Worm (Caenorhabditis elegans) whole organism, L1 larva: ENCODE results near the gene sre-49.

ENCODE experiments used
- C04F5.9 ChIP-seq: sonication (generic microtip); optimal IDR thresholded peaks from 2 replicates; lab custom pipeline; 2016; ENCODE audit warnings: missing genetic modification characterization, missing compliant biosample characterization
- C34B4.2 ChIP-seq: sonication (generic microtip); optimal IDR thresholded peaks from 2 replicates; lab custom pipeline; 2017; ENCODE audit warnings: mild to moderate bottlenecking, missing genetic modification characterization, missing compliant biosample characterization
- F16B12.6 ChIP-seq: fragments of 150-350 bp; optimal IDR thresholded peaks from 2 replicates; lab custom pipeline; 2014; ENCODE audit warnings: missing biosample characterization, missing genetic modification characterization
- Y116A8C.19 ChIP-seq: sonication (generic microtip); optimal IDR thresholded peaks from 2 replicates; lab custom pipeline; 2016; ENCODE audit warnings: missing compliant biosample characterization, missing genetic modification characterization, borderline replicate concordance
- alr-1 ChIP-seq: fragments of 200-800 bp; sonication (Bioruptor generic); optimal IDR thresholded peaks from 2 replicates; lab custom pipeline; 2018; ENCODE audit warnings: borderline replicate concordance, mild to moderate bottlenecking, missing genetic modification characterization, missing compliant biosample characterization
- aly-2 ChIP-seq: fragments of 150-350 bp; optimal IDR thresholded peaks from 2 replicates; lab custom pipeline; 2014; ENCODE audit warnings: missing biosample characterization, missing genetic modification characterization
- ceh-8 ChIP-seq: fragments of 200-800 bp; sonication (Bioruptor generic); optimal IDR thresholded peaks from 2 replicates; lab custom pipeline; 2018; ENCODE audit warnings: mild to moderate bottlenecking, missing genetic modification characterization, moderate library complexity, missing compliant biosample characterization
- ceh-88 ChIP-seq: fragments of 200-800 bp; sonication (Bioruptor generic); IDR thresholded peaks from 2 replicates; pipeline ENCODE4 v1.3.6; 2022; ENCODE audit warnings: missing genetic modification characterization, missing compliant biosample characterization
- ceh-90 ChIP-seq: sonication (generic microtip); optimal IDR thresholded peaks from 2 replicates; lab custom pipeline; 2016; ENCODE audit warnings: missing genetic modification characterization, missing compliant biosample characterization
- ces-1 ChIP-seq: fragments of 150-350 bp; optimal IDR thresholded peaks from 2 replicates; lab custom pipeline; 2014; ENCODE audit warnings: missing biosample characterization, missing genetic modification reagents, missing genetic modification characterization
- dpl-1 ChIP-seq, 3 experiments: fragments of 150-350 bp in 2 of 3; sonication (generic microtip) in 1 of 3; optimal IDR thresholded peaks; 2 replicates each; lab custom pipeline; 2014 to 2017; ENCODE audit warnings: missing biosample characterization in 3 of 3, missing genetic modification characterization in 3 of 3, missing genetic modification reagents in 3 of 3
- dsc-1 ChIP-seq: sonication (generic microtip); optimal IDR thresholded peaks from 2 replicates; lab custom pipeline; 2016; ENCODE audit warnings: mild to moderate bottlenecking, missing genetic modification characterization, missing compliant biosample characterization
- efl-1 ChIP-seq, 4 experiments: fragments of 150-350 bp; optimal IDR thresholded peaks in 3 of 4; peaks in 1 of 4; 1 replicate in 1 of 4; 2 replicates in 3 of 4; lab custom pipeline; 2014; ENCODE audit warnings: missing biosample characterization in 2 of 4, missing genetic modification characterization in 2 of 4, missing genetic modification reagents in 2 of 4
- egl-13 ChIP-seq: sonication (generic microtip); optimal IDR thresholded peaks from 2 replicates; lab custom pipeline; 2016; ENCODE audit warnings: missing genotype, missing genetic modification reagents, missing genetic modification characterization, missing compliant biosample characterization
- egl-27 ChIP-seq, 2 experiments: fragments of 150-350 bp in 1 of 2; sonication (generic microtip); optimal IDR thresholded peaks; 3 replicates each; lab custom pipeline; 2017 to 2018; ENCODE audit warnings: missing biosample characterization in 2 of 2, missing genetic modification characterization in 2 of 2, missing genetic modification reagents in 2 of 2
- elt-2 ChIP-seq: sonication (generic microtip); optimal IDR thresholded peaks from 2 replicates; lab custom pipeline; 2016; ENCODE audit warnings: missing genetic modification characterization, mild to moderate bottlenecking, inconsistent platforms, missing compliant biosample characterization, missing genetic modification reagents
- elt-3 ChIP-seq, 6 experiments: fragments of 150-350 bp in 1 of 6; sonication (generic microtip); optimal IDR thresholded peaks; 2 replicates each; lab custom pipeline; 2017 to 2018; ENCODE audit warnings: missing biosample characterization in 6 of 6, missing genetic modification characterization in 6 of 6, inconsistent platforms in 1 of 6
- fkh-10 ChIP-seq: sonication (generic microtip); optimal IDR thresholded peaks from 2 replicates; lab custom pipeline; 2017; ENCODE audit warnings: missing biosample characterization, missing genetic modification reagents, missing genetic modification characterization
- fkh-4 ChIP-seq: sonication (generic microtip); optimal IDR thresholded peaks from 2 replicates; lab custom pipeline; 2016; ENCODE audit warnings: missing compliant biosample characterization, missing genetic modification characterization, borderline replicate concordance
- fkh-8 ChIP-seq: sonication (generic microtip); optimal IDR thresholded peaks from 2 replicates; lab custom pipeline; 2016; ENCODE audit warnings: mild to moderate bottlenecking, missing genetic modification characterization, missing compliant biosample characterization
- fos-1 ChIP-seq: fragments of 150-350 bp; optimal IDR thresholded peaks from 2 replicates; lab custom pipeline; 2014; ENCODE audit warnings: missing biosample characterization, missing genetic modification characterization
- grh-1 ChIP-seq: fragments of 200-800 bp; sonication (Bioruptor generic); IDR thresholded peaks from 2 replicates; pipeline ENCODE4 v1.3.6; 2022; ENCODE audit warnings: missing genetic modification reagents, missing genetic modification characterization, missing compliant biosample characterization
- hlh-17 ChIP-seq: fragments of 200-800 bp; sonication (Bioruptor generic); optimal IDR thresholded peaks from 2 replicates; lab custom pipeline; 2018; ENCODE audit warnings: missing genetic modification characterization, mild to moderate bottlenecking, missing compliant biosample characterization, moderate library complexity, borderline replicate concordance
- hlh-4 ChIP-seq: sonication (generic microtip); optimal IDR thresholded peaks from 2 replicates; lab custom pipeline; 2016; ENCODE audit warnings: mild to moderate bottlenecking, missing genetic modification characterization, missing compliant biosample characterization
- irx-1 ChIP-seq: sonication (generic microtip); optimal IDR thresholded peaks from 2 replicates; lab custom pipeline; 2016; ENCODE audit warnings: missing genetic modification characterization, missing compliant biosample characterization
- isw-1 ChIP-seq: fragments of 200-800 bp; sonication (Bioruptor generic); IDR thresholded peaks from 2 replicates; pipeline ENCODE4 v1.3.6; 2022; ENCODE audit warnings: missing genetic modification characterization, missing compliant biosample characterization
- jun-1 ChIP-seq: fragments of 150-350 bp; optimal IDR thresholded peaks from 2 replicates; lab custom pipeline; 2014; ENCODE audit warnings: missing biosample characterization, missing genetic modification reagents, missing genetic modification characterization
- lin-13 ChIP-seq: fragments of 150-350 bp; optimal IDR thresholded peaks from 2 replicates; lab custom pipeline; 2014; ENCODE audit warnings: missing biosample characterization, missing genetic modification reagents, missing genetic modification characterization
- lin-15B ChIP-seq: fragments of 150-350 bp; sonication (generic microtip); optimal IDR thresholded peaks from 3 replicates; lab custom pipeline; 2014; ENCODE audit warnings: missing biosample characterization, missing genetic modification characterization
- lin-35 ChIP-seq, 2 experiments: fragments of 150-350 bp; optimal IDR thresholded peaks; 2 replicates each; lab custom pipeline; 2014; ENCODE audit warnings: missing biosample characterization in 2 of 2, missing genetic modification characterization in 2 of 2, missing genetic modification reagents in 2 of 2
- lin-39 ChIP-seq: fragments of 150-350 bp; optimal IDR thresholded peaks from 2 replicates; lab custom pipeline; 2014; ENCODE audit warnings: missing biosample characterization, missing genetic modification reagents, missing genetic modification characterization
- mab-9 ChIP-seq: fragments of 200-800 bp; sonication (Bioruptor generic); IDR thresholded peaks from 2 replicates; pipeline ENCODE4 v1.3.6; 2022; ENCODE audit warnings: missing genetic modification reagents, missing genetic modification characterization, missing compliant biosample characterization
- mep-1 ChIP-seq: fragments of 150-350 bp; optimal IDR thresholded peaks from 2 replicates; lab custom pipeline; 2014; ENCODE audit warnings: missing biosample characterization, missing genetic modification characterization
- nhr-19 ChIP-seq: fragments of 200-800 bp; sonication (Bioruptor generic); conservative IDR thresholded peaks from 2 replicates; pipeline ENCODE4 v1.3.6; 2022; ENCODE audit warnings: missing genetic modification characterization, missing compliant biosample characterization
- nhr-20 ChIP-seq: sonication (generic microtip); optimal IDR thresholded peaks from 2 replicates; lab custom pipeline; 2016; ENCODE audit warnings: mild to moderate bottlenecking, missing genetic modification characterization, missing compliant biosample characterization
- nhr-28 ChIP-seq: fragments of 150-350 bp; optimal IDR thresholded peaks from 2 replicates; lab custom pipeline; 2014; ENCODE audit warnings: missing biosample characterization, missing genetic modification characterization
- nhr-47 ChIP-seq: sonication (generic microtip); optimal IDR thresholded peaks from 2 replicates; lab custom pipeline; 2016; ENCODE audit warnings: mild to moderate bottlenecking, missing genetic modification characterization, moderate library complexity, missing compliant biosample characterization
- nhr-77 ChIP-seq: fragments of 150-350 bp; optimal IDR thresholded peaks from 2 replicates; lab custom pipeline; 2014; ENCODE audit warnings: missing biosample characterization, missing genetic modification characterization
- nhr-90 ChIP-seq: sonication (generic microtip); optimal IDR thresholded peaks from 2 replicates; lab custom pipeline; 2016; ENCODE audit warnings: mild to moderate bottlenecking, missing genetic modification characterization, missing compliant biosample characterization; ENCODE audit not compliant: poor library complexity
- pqm-1 ChIP-seq: sonication (generic microtip); optimal IDR thresholded peaks from 3 replicates; lab custom pipeline; 2017; ENCODE audit warnings: missing biosample characterization, missing genetic modification characterization
- snu-23 ChIP-seq: sonication (generic microtip); optimal IDR thresholded peaks from 2 replicates; lab custom pipeline; 2016; ENCODE audit warnings: missing genetic modification characterization, missing compliant biosample characterization
- sox-4 ChIP-seq: sonication (generic microtip); optimal IDR thresholded peaks from 2 replicates; lab custom pipeline; 2016; ENCODE audit warnings: missing genetic modification characterization, missing compliant biosample characterization
- sptf-1 ChIP-seq: fragments of 150-350 bp; optimal IDR thresholded peaks from 2 replicates; lab custom pipeline; 2014; ENCODE audit warnings: missing biosample characterization, missing genetic modification characterization
- swsn-7 ChIP-seq: sonication (generic microtip); optimal IDR thresholded peaks from 2 replicates; lab custom pipeline; 2016; ENCODE audit warnings: missing genetic modification characterization, missing compliant biosample characterization
- unc-98 ChIP-seq: fragments of 200-800 bp; sonication (Bioruptor generic); IDR thresholded peaks from 2 replicates; pipeline ENCODE4 v1.3.6; 2022; ENCODE audit warnings: missing genetic modification characterization, missing compliant biosample characterization
- vab-15 ChIP-seq: sonication (generic microtip); optimal IDR thresholded peaks from 2 replicates; lab custom pipeline; 2017; ENCODE audit warnings: missing genotype, mild to moderate bottlenecking, missing genetic modification characterization, missing compliant biosample characterization
- xbp-1 ChIP-seq: sonication (generic microtip); optimal IDR thresholded peaks from 2 replicates; lab custom pipeline; 2016; ENCODE audit warnings: missing genetic modification characterization, missing compliant biosample characterization
- zip-4 ChIP-seq: fragments of 200-800 bp; sonication (Bioruptor generic); optimal IDR thresholded peaks from 2 replicates; lab custom pipeline; 2018; ENCODE audit warnings: mild to moderate bottlenecking, missing genetic modification characterization, moderate library complexity, missing compliant biosample characterization
- ztf-11 ChIP-seq, 2 experiments: sonication (generic microtip); optimal IDR thresholded peaks; 2 replicates each; lab custom pipeline; 2016 to 2017; ENCODE audit warnings: missing genetic modification characterization in 2 of 2, missing biosample characterization in 1 of 2, missing compliant biosample characterization in 1 of 2

sre-49 gene

DNA sequence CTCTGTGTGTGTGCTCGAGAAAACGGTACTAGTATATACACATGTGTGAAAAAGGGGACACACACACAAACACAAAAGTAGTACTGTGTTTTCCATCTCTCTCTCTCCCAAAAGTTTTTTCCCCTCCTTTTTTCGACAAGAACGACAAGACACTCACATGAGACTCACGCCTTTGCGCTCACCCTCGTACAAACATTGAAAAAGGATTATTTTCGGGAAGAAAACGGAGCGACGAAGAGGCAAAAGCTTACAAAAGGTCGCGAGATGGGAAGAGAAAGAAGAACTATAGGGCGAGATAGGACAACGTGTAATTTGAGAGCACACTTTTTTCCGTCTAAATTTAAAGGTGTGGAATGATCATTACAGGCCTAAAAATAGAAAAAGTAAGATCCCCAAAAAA, 31.2 kb downstream of the sre-49 start (continued):
- TF ChIP-seq lin-35 (GFP tag; optimal IDR thresholded peaks at IDR 0.05; lab: Kevin White, UChicago): peak in 1 of 2 experiments; percentile 33
- TF ChIP-seq vab-15 (tag; lab: Kevin White, UChicago): no peak
- TF ChIP-seq elt-2: no peak
- TF ChIP-seq dsc-1: no peak
- no peak for TF ChIP-seq nhr-47

DNA sequence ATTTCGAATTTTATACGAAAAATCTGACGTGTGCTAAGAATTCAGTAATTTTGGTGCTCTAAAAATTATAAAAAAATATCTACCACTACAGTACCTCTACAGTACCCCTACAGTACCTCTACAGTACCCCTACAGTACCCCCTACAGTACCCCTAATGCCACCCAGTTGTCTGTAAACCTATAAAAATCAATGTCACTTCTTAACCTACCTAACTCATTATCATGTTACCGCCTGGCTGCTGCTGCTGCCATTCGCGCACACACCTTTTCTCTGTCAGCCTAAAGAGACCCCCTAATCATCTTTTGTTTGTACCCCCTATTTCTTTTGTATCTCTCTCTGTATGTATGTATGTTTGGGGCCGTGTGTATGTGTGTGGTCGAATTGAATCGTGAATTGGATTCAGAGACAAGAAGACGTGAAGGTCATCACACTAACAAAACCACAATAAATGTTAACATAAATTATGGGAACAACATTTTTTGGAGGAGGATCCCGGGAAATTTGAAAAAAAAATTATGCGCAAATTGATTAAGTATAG, 32.2 kb downstream of the sre-49 start:
- TF ChIP-seq dsc-1 (no peak), sptf-1 (tag; lab: Kevin White, UChicago) (no peak), fkh-8 (no peak), egl-13 (tag; lab: Kevin White, UChicago) (no peak), efl-1 (optimal IDR thresholded peaks at IDR 0.05; lab: Kevin White, UChicago) (no peak), efl-1 (GFP tag; optimal IDR thresholded peaks at IDR 0.05 in 1 of 2; lab: Kevin White, UChicago) (no peak), nhr-47 (no peak), C34B4.2 (tag; lab: Kevin White, UChicago) (no peak), F16B12.6 (tag; lab: Kevin White, UChicago) (no peak), lin-15B (tag; lab: Kevin White, UChicago) (no peak), hlh-17 (no peak), alr-1 (no peak), nhr-19 (GFP tag; lab: Robert Waterston, UW) (no peak), nhr-77 (tag; lab: Kevin White, UChicago) (no peak), isw-1 (GFP tag; lab: Robert Waterston, UW) (no peak), ceh-8 (no peak), unc-98 (GFP tag; lab: Robert Waterston, UW) (no peak), nhr-20 (peak; percentile 13), mep-1 (peak; percentile 34), zip-4 (GFP tag; lab: Kevin White, UChicago) (no peak), lin-39 (tag; lab: Kevin White, UChicago) (no peak), fkh-10 (GFP tag; lab: Kevin White, UChicago) (no peak), sox-4 (no peak), C04F5.9 (no peak), elt-2 (no peak), grh-1 (GFP tag; lab: Robert Waterston, UW) (no peak), lin-13 (GFP tag; lab: Kevin White, UChicago) (no peak), aly-2 (no peak), ceh-90 (tag; lab: Kevin White, UChicago) (no peak), fkh-4 (no peak), elt-3 (tag; optimal IDR thresholded peaks at IDR 0.05; lab: Kevin White, UChicago) (peak in 1 of 6 experiments; percentile 24), nhr-90 (tag; lab: Kevin White, UChicago) (no peak), egl-27 (tag; optimal IDR thresholded peaks at IDR 0.05; lab: Kevin White, UChicago) (no peak), fos-1 (tag; lab: Kevin White, UChicago) (no peak), lin-35 (GFP tag; optimal IDR thresholded peaks at IDR 0.05; lab: Kevin White, UChicago) (peak in 1 of 2 experiments; percentile 17), Y116A8C.19 (no peak), jun-1 (no peak), irx-1 (tag; lab: Kevin White, UChicago) (no peak), ceh-88 (GFP tag; lab: Robert Waterston, UW) (no peak), nhr-28 (tag; lab: Kevin White, UChicago) (no peak), mab-9 (GFP tag; lab: Robert Waterston, UW) (no peak), hlh-4 (no peak), ztf-11 (tag; optimal IDR thresholded peaks at IDR 0.05; lab: Kevin White, UChicago) (no peak), pqm-1 (tag; lab: Kevin White, UChicago) (no peak), ces-1 (GFP tag; lab: Kevin White, UChicago) (no peak), xbp-1 (tag; lab: Kevin White, UChicago) (no peak), swsn-7 (no peak), dpl-1 (GFP tag; optimal IDR thresholded peaks at IDR 0.05; lab: Kevin White, UChicago) (no peak), snu-23 (GFP tag; lab: Kevin White, UChicago) (peak; percentile 40)
